Worm (Caenorhabditis elegans) whole organism, midembryonic: ENCODE data around the gene mrps-26.

ENCODE experiments used
- cog-1 ChIP-seq: sonication (generic microtip); optimal IDR thresholded peaks from 2 replicates; lab custom pipeline; 2016; ENCODE audit warnings: missing genetic modification characterization, missing compliant biosample characterization
- flt-1 ChIP-seq: fragments of 200-800 bp; sonication (Bioruptor generic); IDR thresholded peaks from 2 replicates; pipeline ENCODE4 v1.3.6; 2022; ENCODE audit warnings: missing genetic modification characterization, missing compliant biosample characterization
- klf-2 ChIP-seq: fragments of 200-800 bp; sonication (Bioruptor generic); conservative IDR thresholded peaks from 2 replicates; pipeline ENCODE4 v1.3.6; 2022; ENCODE audit warnings: missing genetic modification reagents, missing genetic modification characterization, missing compliant biosample characterization
- ref-1 ChIP-seq: fragments of 200-800 bp; sonication (Bioruptor generic); conservative IDR thresholded peaks from 2 replicates; pipeline ENCODE4 v1.3.6; 2022; ENCODE audit warnings: missing genetic modification reagents, missing genetic modification characterization, missing compliant biosample characterization
- ztf-29 ChIP-seq: fragments of 200-800 bp; sonication (Bioruptor generic); IDR thresholded peaks from 2 replicates; pipeline ENCODE4 v1.3.6; 2022; ENCODE audit warnings: missing genetic modification reagents, missing genetic modification characterization, missing compliant biosample characterization

- TF ChIP-seq ref-1 (no peak), cog-1 (tag; lab: Kevin White, UChicago) (no peak), ztf-29 (GFP tag; lab: Robert Waterston, UW) (no peak), flt-1 (GFP tag; lab: Robert Waterston, UW) (no peak), klf-2 (GFP tag; lab: Robert Waterston, UW) (no peak)
Measured at ce11 chrIII:5268486-5268885, 34.1 kb downstream of the mrps-26 start.
